Fruit fly (Drosophila melanogaster): ENCODE results near the gene CG42526.

The CG42526 gene

DNA sequence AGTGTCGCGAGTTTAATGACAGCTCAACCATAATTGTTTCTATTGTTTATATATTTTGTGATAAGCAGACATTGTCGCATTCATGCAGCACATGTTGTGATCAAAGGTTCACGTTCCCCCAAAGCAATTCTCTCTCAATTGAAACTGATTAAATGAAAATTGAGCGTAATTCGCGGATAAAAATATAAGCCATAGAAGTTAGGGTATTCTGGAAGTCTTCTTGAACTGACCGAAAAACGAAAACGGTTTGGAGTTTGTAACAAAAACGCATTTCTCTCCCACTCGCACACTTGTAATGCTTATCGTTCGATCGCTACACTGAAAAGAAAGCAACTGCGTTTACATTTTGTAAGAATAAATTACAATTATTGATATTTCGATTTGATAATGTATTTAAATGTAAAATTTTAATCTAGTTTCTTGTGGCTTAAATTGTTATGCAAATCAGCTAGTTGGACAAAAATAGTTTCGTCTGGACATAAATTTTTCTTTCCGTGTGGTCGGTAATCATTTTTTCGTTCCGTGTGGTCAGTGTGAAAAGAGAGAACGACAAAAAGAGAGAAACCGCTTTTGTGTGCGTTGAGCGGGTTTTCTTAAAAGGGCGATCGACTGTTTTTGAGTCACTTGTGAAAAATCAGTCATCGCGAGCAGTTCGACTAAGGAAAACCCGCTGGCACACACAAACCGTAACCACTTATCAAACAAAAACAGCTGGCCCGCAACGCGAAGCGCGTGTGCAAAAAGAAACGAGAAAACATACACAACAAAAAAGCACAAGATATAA lies 12.4 kb downstream of the CG42526 start, which contains the start of gene aay (continued):
- TF ChIP-seq CG14050 (GFP tag; IDR thresholded peaks at IDR 0.05) (peak; percentile 97), CG10209 (GFP tag; optimal IDR thresholded peaks at IDR 0.05) (peak; percentile 99), dm (GFP tag; optimal IDR thresholded peaks at IDR 0.05) (peak; percentile 96), Eip74EF (GFP tag; optimal IDR thresholded peaks at IDR 0.05) (peak in 1 of 2 experiments; percentile 100), Fer3 (tag; optimal IDR thresholded peaks at IDR 0.05) (peak; percentile 99), CG12744 (GFP tag; optimal IDR thresholded peaks at IDR 0.05) (peak; percentile 98), Dip3 (GFP tag; optimal IDR thresholded peaks at IDR 0.05) (peak; percentile 98), Dek (tag; optimal IDR thresholded peaks at IDR 0.05) (peak; percentile 99), CG15269 (tag; optimal IDR thresholded peaks at IDR 0.05) (peak; percentile 99), Ptx1 (GFP tag; IDR thresholded peaks at IDR 0.05) (peak; percentile 99), Sox100B (GFP tag; optimal IDR thresholded peaks at IDR 0.05) (peak; percentile 99), CoRest (tag; optimal IDR thresholded peaks at IDR 0.05) (peak; percentile 99), Hr39 (optimal IDR thresholded peaks at IDR 0.05) (no peak), Kr (GFP tag; optimal IDR thresholded peaks at IDR 0.05) (peak; percentile 75), CG15011 (GFP tag; optimal IDR thresholded peaks at IDR 0.05) (peak; percentile 98), hb (GFP tag; IDR thresholded peaks at IDR 0.05; ENCODE audit: partially characterized antibody) (no peak), gce (GFP tag; IDR thresholded peaks at IDR 0.05) (peak; percentile 94), E2f2 (GFP tag; IDR thresholded peaks at IDR 0.05) (peak; percentile 87), CG3838 (GFP tag; optimal IDR thresholded peaks at IDR 0.05) (peak; percentile 97), CG16815 (GFP tag; optimal IDR thresholded peaks at IDR 0.05) (peak; percentile 98), tup (GFP tag; optimal IDR thresholded peaks at IDR 0.05) (peak; percentile 97), CG6791 (GFP tag; IDR thresholded peaks at IDR 0.05; ENCODE audit: partially characterized antibody) (no peak), Fer1 (GFP tag; optimal IDR thresholded peaks at IDR 0.05) (peak; percentile 99), CG4404 (GFP tag; IDR thresholded peaks at IDR 0.05) (peak; percentile 98), CG12155 (GFP tag; optimal IDR thresholded peaks at IDR 0.05) (peak; percentile 97), CG9797 (GFP tag; optimal IDR thresholded peaks at IDR 0.05) (peak; percentile 51), pzg (GFP tag; optimal IDR thresholded peaks at IDR 0.05) (peak; percentile 17), CG32532 (GFP tag; IDR thresholded peaks at IDR 0.05) (peak; percentile 98), psq (GFP tag; optimal IDR thresholded peaks at IDR 0.05) (peak; percentile 96), Side (GFP tag; optimal IDR thresholded peaks at IDR 0.05) (peak; percentile 95), CG12219 (GFP tag; optimal IDR thresholded peaks at IDR 0.05) (peak; percentile 98), nmo (GFP tag; optimal IDR thresholded peaks at IDR 0.05) (peak; percentile 99), CG33557 (GFP tag; optimal IDR thresholded peaks at IDR 0.05) (peak; percentile 98), peb (GFP tag; IDR thresholded peaks at IDR 0.05) (peak; percentile 96), CG6683 (GFP tag; optimal IDR thresholded peaks at IDR 0.05) (peak; percentile 97), Xbp1 (GFP tag; optimal IDR thresholded peaks at IDR 0.05) (peak; percentile 99), bab2 (GFP tag; optimal IDR thresholded peaks at IDR 0.05) (peak; percentile 99), Poxn (GFP tag; IDR thresholded peaks at IDR 0.05) (peak; percentile 90), Asciz (GFP tag; optimal IDR thresholded peaks at IDR 0.05) (peak; percentile 99), CG6813 (GFP tag; optimal IDR thresholded peaks at IDR 0.05) (peak; percentile 99), CG18476 (GFP tag; optimal IDR thresholded peaks at IDR 0.05) (peak; percentile 99), MTF-1 (GFP tag; optimal IDR thresholded peaks at IDR 0.05; ENCODE audit: borderline replicate concordance) (peak; percentile 95), mirr (GFP tag; optimal IDR thresholded peaks at IDR 0.05) (peak; percentile 90), CG7556 (GFP tag; optimal IDR thresholded peaks at IDR 0.05) (peak; percentile 99), Neu2 (GFP tag; optimal IDR thresholded peaks at IDR 0.05; ENCODE audit: borderline replicate concordance) (peak; percentile 93), phol (tag; optimal IDR thresholded peaks at IDR 0.05) (peak; percentile 99), lab (GFP tag; optimal IDR thresholded peaks at IDR 0.05) (peak; percentile 99), ERR (GFP tag; optimal IDR thresholded peaks at IDR 0.05) (peak; percentile 96)
